Fruit fly (Drosophila melanogaster) whole organism, embryonic: Measurements from ENCODE around the gene CG10628.

Experiments
- Atf6 ChIP-seq: fragments of 200-800 bp; sonication (Bioruptor generic); IDR thresholded peaks from 2 replicates; pipeline ENCODE4 v1.3.6; 2022; ENCODE audit warnings: missing biosample characterization, missing genetic modification characterization
- CG10209 ChIP-seq: fragments of 200-800 bp; sonication (Bioruptor generic); optimal IDR thresholded peaks from 3 replicates; lab custom pipeline; 2017; ENCODE audit warnings: missing biosample characterization, mild to moderate bottlenecking, missing genetic modification characterization, missing genetic modification reagents
- CG1024 ChIP-seq: fragments of 200-800 bp; sonication (Bioruptor generic); IDR thresholded peaks from 2 replicates; pipeline ENCODE4 v1.3.6; 2022; ENCODE audit warnings: missing biosample characterization, missing genetic modification characterization
- CG10543 ChIP-seq: fragments of 200-800 bp; sonication (Bioruptor generic); optimal IDR thresholded peaks from 3 replicates; lab custom pipeline; 2017; ENCODE audit warnings: missing biosample characterization, mild to moderate bottlenecking, missing genetic modification characterization, moderate library complexity
- CG11398 ChIP-seq: fragments of 200-800 bp; sonication (Bioruptor generic); optimal IDR thresholded peaks from 2 replicates; lab custom pipeline; 2016; ENCODE audit warnings: missing biosample characterization, missing genetic modification characterization
- CG12391 ChIP-seq: fragments of 200-800 bp; sonication (Bioruptor generic); optimal IDR thresholded peaks from 3 replicates; lab custom pipeline; 2018; ENCODE audit warnings: missing biosample characterization, mild to moderate bottlenecking, missing genetic modification characterization, moderate library complexity
- CG12744 ChIP-seq: fragments of 200-800 bp; sonication (Bioruptor generic); optimal IDR thresholded peaks from 2 replicates; lab custom pipeline; 2016; ENCODE audit warnings: missing biosample characterization, missing genetic modification characterization
- CG13424 ChIP-seq: fragments of 200-800 bp; sonication (Bioruptor generic); optimal IDR thresholded peaks from 2 replicates; lab custom pipeline; 2019; ENCODE audit warnings: missing biosample characterization, mild to moderate bottlenecking, missing genetic modification characterization, moderate library complexity
- CG15073 ChIP-seq: fragments of 200-800 bp; sonication (Bioruptor generic); optimal IDR thresholded peaks from 2 replicates; lab custom pipeline; 2016; ENCODE audit warnings: missing biosample characterization, missing genetic modification characterization
- CG1602 ChIP-seq: fragments of 200-800 bp; sonication (Bioruptor generic); optimal IDR thresholded peaks from 3 replicates; lab custom pipeline; 2016; ENCODE audit warnings: missing biosample characterization, missing genetic modification characterization
- CG16813 ChIP-seq: fragments of 200-800 bp; sonication (Bioruptor generic); IDR thresholded peaks from 3 replicates; pipeline ENCODE4 v1.3.6; 2022; ENCODE audit warnings: missing biosample characterization, missing genetic modification characterization; ENCODE audit not compliant: partially characterized antibody
- CG18011 ChIP-seq: fragments of 200-800 bp; sonication (Bioruptor generic); optimal IDR thresholded peaks from 2 replicates; lab custom pipeline; 2017; ENCODE audit warnings: missing biosample characterization, missing genetic modification characterization, mild to moderate bottlenecking, moderate library complexity, missing genotype
- CG2199 ChIP-seq: fragments of 200-800 bp; sonication (Bioruptor generic); IDR thresholded peaks from 3 replicates; pipeline ENCODE4 v1.3.6; 2022; ENCODE audit warnings: missing biosample characterization, missing genetic modification characterization
- CG2202 ChIP-seq: fragments of 200-800 bp; sonication (Bioruptor generic); optimal IDR thresholded peaks from 2 replicates; lab custom pipeline; 2018; ENCODE audit warnings: missing biosample characterization, mild to moderate bottlenecking, missing genetic modification characterization
- CG30431 ChIP-seq: fragments of 200-800 bp; sonication (Bioruptor generic); optimal IDR thresholded peaks from 2 replicates; lab custom pipeline; 2017; ENCODE audit warnings: missing biosample characterization, missing genetic modification characterization
- CG3281 ChIP-seq: fragments of 200-800 bp; sonication (Bioruptor generic); optimal IDR thresholded peaks from 3 replicates; lab custom pipeline; 2017; ENCODE audit warnings: missing biosample characterization, mild to moderate bottlenecking, missing genetic modification characterization
- CG33557 ChIP-seq: fragments of 200-800 bp; sonication (Bioruptor generic); optimal IDR thresholded peaks from 2 replicates; lab custom pipeline; 2019; ENCODE audit warnings: missing biosample characterization, mild to moderate bottlenecking, missing genetic modification characterization, moderate library complexity
- CG43689 ChIP-seq: fragments of 200-800 bp; sonication (Bioruptor generic); IDR thresholded peaks from 2 replicates; pipeline ENCODE4 v1.3.6; 2022; ENCODE audit warnings: missing biosample characterization, missing genetic modification characterization
- CG4707 ChIP-seq: fragments of 200-800 bp; sonication (Bioruptor generic); optimal IDR thresholded peaks from 2 replicates; lab custom pipeline; 2018; ENCODE audit warnings: missing biosample characterization, mild to moderate bottlenecking, missing genetic modification characterization, moderate library complexity
- CG6175 ChIP-seq: fragments of 200-800 bp; sonication (Bioruptor generic); IDR thresholded peaks from 3 replicates; pipeline ENCODE4 v1.3.6; 2022; ENCODE audit warnings: missing biosample characterization, missing genetic modification characterization
- CG6765 ChIP-seq: fragments of 200-800 bp; sonication (Bioruptor generic); optimal IDR thresholded peaks from 3 replicates; lab custom pipeline; 2017; ENCODE audit warnings: missing biosample characterization, mild to moderate bottlenecking, missing genetic modification characterization
- CG8944 ChIP-seq: fragments of 200-800 bp; sonication (Bioruptor generic); optimal IDR thresholded peaks from 3 replicates; lab custom pipeline; 2016; ENCODE audit warnings: missing biosample characterization, missing genetic modification characterization
- Dll ChIP-seq: fragments of 200-800 bp; sonication (Bioruptor generic); IDR thresholded peaks from 4 replicates; pipeline ENCODE4 v1.3.6; 2022; ENCODE audit warnings: missing biosample characterization, missing genetic modification characterization; ENCODE audit not compliant: partially characterized antibody
- Dref ChIP-seq: fragments of 200-800 bp; sonication (Bioruptor generic); IDR thresholded peaks from 2 replicates; pipeline ENCODE4 v1.3.6; 2022; ENCODE audit warnings: missing biosample characterization, missing genetic modification characterization
- Gsc ChIP-seq: fragments of 200-800 bp; sonication (Bioruptor generic); IDR thresholded peaks from 2 replicates; pipeline ENCODE4 v1.3.6; 2022; ENCODE audit warnings: missing biosample characterization, missing genetic modification characterization
- HLH54F ChIP-seq: fragments of 200-800 bp; sonication (Bioruptor generic); optimal IDR thresholded peaks from 3 replicates; lab custom pipeline; 2016; ENCODE audit warnings: missing biosample characterization, missing genetic modification characterization
- Lhr ChIP-seq: fragments of 200-800 bp; sonication (Bioruptor generic); optimal IDR thresholded peaks from 3 replicates; lab custom pipeline; 2017; ENCODE audit warnings: mild to moderate bottlenecking, missing biosample characterization, missing genetic modification reagents, missing genetic modification characterization
- Max ChIP-seq: fragments of 200-800 bp; sonication (Bioruptor generic); optimal IDR thresholded peaks from 2 replicates; lab custom pipeline; 2016; ENCODE audit warnings: missing biosample characterization, mild to moderate bottlenecking, missing genetic modification characterization
- ara ChIP-seq: fragments of 200-800 bp; sonication (Bioruptor generic); IDR thresholded peaks from 2 replicates; pipeline ENCODE4 v1.3.6; 2022; ENCODE audit warnings: missing biosample characterization, missing genetic modification characterization
- bbx ChIP-seq: fragments of 200-800 bp; sonication (Bioruptor generic); IDR thresholded peaks from 2 replicates; pipeline ENCODE4 v1.3.6; 2022; ENCODE audit warnings: missing biosample characterization, missing genetic modification characterization; ENCODE audit not compliant: partially characterized antibody
- bcd ChIP-seq: fragments of 200-800 bp; sonication (Bioruptor generic); optimal IDR thresholded peaks from 2 replicates; lab custom pipeline; 2017; ENCODE audit warnings: missing biosample characterization, mild to moderate bottlenecking, missing genetic modification characterization
- btn ChIP-seq: fragments of 200-800 bp; sonication (Bioruptor generic); optimal IDR thresholded peaks from 2 replicates; lab custom pipeline; 2016; ENCODE audit warnings: missing biosample characterization, missing genetic modification characterization
- chif ChIP-seq, 2 experiments: fragments of 200-800 bp; sonication (Bioruptor generic); optimal IDR thresholded peaks; 3 replicates each; lab custom pipeline; 2016; ENCODE audit warnings: missing biosample characterization in 2 of 2, missing genetic modification characterization in 2 of 2
- ci ChIP-seq: fragments of 200-800 bp; sonication (Bioruptor generic); IDR thresholded peaks from 3 replicates; pipeline ENCODE4 v1.3.6; 2022; ENCODE audit warnings: missing biosample characterization, missing genetic modification characterization
- crc ChIP-seq: fragments of 200-800 bp; sonication (Bioruptor generic); optimal IDR thresholded peaks from 2 replicates; lab custom pipeline; 2016; ENCODE audit warnings: missing biosample characterization, missing genetic modification characterization
- danr ChIP-seq: fragments of 200-800 bp; sonication (Bioruptor generic); IDR thresholded peaks from 2 replicates; pipeline ENCODE4 v1.3.6; 2022; ENCODE audit warnings: missing biosample characterization, missing genetic modification characterization
- ftz-f1 ChIP-seq: fragments of 200-800 bp; sonication (Bioruptor generic); optimal IDR thresholded peaks from 2 replicates; lab custom pipeline; 2016; ENCODE audit warnings: missing biosample characterization, missing genetic modification characterization
- gem ChIP-seq: fragments of 200-800 bp; sonication (Bioruptor generic); optimal IDR thresholded peaks from 2 replicates; lab custom pipeline; 2019; ENCODE audit warnings: missing biosample characterization, mild to moderate bottlenecking, missing genetic modification characterization, moderate library complexity
- jing ChIP-seq: fragments of 200-800 bp; sonication (Bioruptor generic); optimal IDR thresholded peaks from 2 replicates; lab custom pipeline; 2018; ENCODE audit warnings: missing biosample characterization, mild to moderate bottlenecking, missing genetic modification characterization
- kah ChIP-seq: fragments of 200-800 bp; sonication (Bioruptor generic); optimal IDR thresholded peaks from 2 replicates; lab custom pipeline; 2018; ENCODE audit warnings: missing biosample characterization, mild to moderate bottlenecking, missing genetic modification characterization
- pan ChIP-seq, 4 experiments: fragments of >200 bp in 3 of 4; fragments of 200-800 bp in 1 of 4; sonication (Bioruptor generic) in 1 of 4; optimal IDR thresholded peaks in 3 of 4; IDR thresholded peaks in 1 of 4; 2 replicates each; pipeline versions ENCODE4 v1.3.6 to Lab custom; 2017 to 2022; ENCODE audit warnings: missing biosample characterization in 2 of 4, missing genetic modification characterization in 2 of 4, mixed read lengths in 1 of 4
- rib ChIP-seq: fragments of 200-800 bp; sonication (Bioruptor generic); IDR thresholded peaks from 2 replicates; pipeline ENCODE4 v1.3.6; 2022; ENCODE audit warnings: missing biosample characterization, missing genetic modification characterization
- sr ChIP-seq: fragments of 200-800 bp; sonication (Bioruptor generic); IDR thresholded peaks from 3 replicates; pipeline ENCODE4 v1.3.6; 2022; ENCODE audit warnings: missing biosample characterization, missing genetic modification characterization
- sug ChIP-seq: fragments of 200-800 bp; optimal IDR thresholded peaks from 2 replicates; lab custom pipeline; 2019; ENCODE audit warnings: missing biosample characterization, mild to moderate bottlenecking, missing genetic modification characterization, moderate library complexity
- tio ChIP-seq: fragments of 200-800 bp; sonication (Bioruptor generic); optimal IDR thresholded peaks from 2 replicates; lab custom pipeline; 2017; ENCODE audit warnings: missing biosample characterization, missing genetic modification characterization, inconsistent platforms
- tna ChIP-seq: fragments of 200-800 bp; sonication (Bioruptor generic); IDR thresholded peaks from 2 replicates; pipeline ENCODE4 v1.3.6; 2022; ENCODE audit warnings: missing biosample characterization, missing genetic modification characterization; ENCODE audit not compliant: partially characterized antibody
- tup ChIP-seq: fragments of 200-800 bp; sonication (Bioruptor generic); optimal IDR thresholded peaks from 2 replicates; lab custom pipeline; 2016; ENCODE audit warnings: missing biosample characterization, mild to moderate bottlenecking, missing genetic modification characterization, moderate library complexity
- zfh2 ChIP-seq: fragments of 200-800 bp; sonication (Bioruptor generic); optimal IDR thresholded peaks from 2 replicates; lab custom pipeline; 2016; ENCODE audit warnings: missing biosample characterization, missing genetic modification characterization

CG10628 gene

DNA sequence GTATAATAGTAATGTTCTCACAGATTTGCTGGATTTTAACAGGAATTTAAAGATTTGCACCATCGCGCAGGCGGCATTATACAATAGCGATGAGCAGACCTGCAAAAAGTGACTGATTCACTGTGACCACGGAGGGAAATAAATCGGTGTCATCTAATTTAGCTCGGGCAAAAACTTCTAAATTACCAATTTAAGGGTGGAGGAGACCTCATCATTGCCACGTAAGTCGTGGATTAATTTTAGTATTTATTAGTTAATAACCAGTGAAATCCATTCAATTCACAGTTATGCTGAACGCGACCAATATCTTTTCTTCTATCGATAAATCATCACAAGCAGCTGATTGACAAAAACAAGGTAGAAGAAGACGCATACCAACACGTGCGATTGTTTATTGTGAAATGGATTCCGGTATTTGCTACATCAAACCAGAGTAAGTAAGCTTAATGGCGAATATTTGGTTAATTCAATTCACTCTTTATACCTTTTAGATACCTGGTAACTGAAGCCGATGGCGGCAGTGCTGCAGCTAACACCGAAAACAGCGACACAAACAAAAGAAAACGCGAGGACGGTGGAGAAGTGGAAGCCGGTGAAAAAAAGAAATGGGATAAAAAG, at the start of gene CG10628, which contains the start of gene Dus3 (continued):
- TF ChIP-seq CG11398 (peak; percentile 87), CG12391 (tag; lab: Kevin White, UChicago) (peak; percentile 93), tup (GFP tag; lab: Kevin White, UChicago) (peak; percentile 51), ara (GFP tag; lab: Robert Waterston, UW) (peak; percentile 93), crc (GFP tag; lab: Kevin White, UChicago) (peak; percentile 83), tna (GFP tag; lab: Robert Waterston, UW) (no peak), CG2202 (peak; percentile 67), sug (peak; percentile 91), bbx (GFP tag; lab: Robert Waterston, UW) (peak; percentile 26; the same call in 1 of the 2 replicates), ci (GFP tag; lab: Robert Waterston, UW) (peak; percentile 93), CG1602 (peak; percentile 90), Dll (GFP tag; lab: Robert Waterston, UW) (peak; percentile 77), CG18011 (GFP tag; lab: Kevin White, UChicago) (peak; percentile 80), CG10543 (GFP tag; lab: Kevin White, UChicago) (peak; percentile 88), gem (tag; lab: Kevin White, UChicago) (peak; percentile 95), CG6175 (GFP tag; lab: Robert Waterston, UW) (peak; percentile 71; the same call in 2 of the 3 replicates), chif (GFP tag; optimal IDR thresholded peaks at IDR 0.05; lab: Kevin White, UChicago) (peak; percentile 87 to 90), CG3281 (GFP tag; lab: Kevin White, UChicago) (peak; percentile 91), tio (GFP tag; lab: Kevin White, UChicago) (no peak), CG6765 (peak; percentile 66), CG4707 (GFP tag; lab: Kevin White, UChicago) (peak; percentile 50), bcd (GFP tag; lab: Kevin White, UChicago) (peak; percentile 90), danr (GFP tag; lab: Robert Waterston, UW) (peak; percentile 83), CG1024 (GFP tag; lab: Robert Waterston, UW) (peak; percentile 78), zfh2 (peak; percentile 95), CG43689 (peak; percentile 59; the same call in 1 of the 2 replicates), rib (GFP tag; lab: Robert Waterston, UW) (peak; percentile 94), Atf6 (GFP tag; lab: Robert Waterston, UW) (peak; percentile 89), sr (GFP tag; lab: Robert Waterston, UW) (peak; percentile 58; the same call in 2 of the 3 replicates), CG2199 (peak; percentile 94), CG15073 (GFP tag; lab: Kevin White, UChicago) (no peak), Dref (peak; percentile 66), CG16813 (GFP tag; lab: Robert Waterston, UW) (peak; percentile 63; the same call in 2 of the 3 replicates), CG12744 (GFP tag; lab: Kevin White, UChicago) (peak; percentile 75), btn (GFP tag; lab: Kevin White, UChicago) (peak; percentile 80), CG10209 (GFP tag; lab: Kevin White, UChicago) (peak; percentile 88), CG13424 (tag; lab: Kevin White, UChicago) (peak; percentile 92), jing (GFP tag; lab: Kevin White, UChicago) (peak; percentile 83), CG33557 (peak; percentile 73), pan (optimal IDR thresholded peaks at IDR 0.05; lab: Kevin White, UChicago) (no peak), pan (GFP tag; optimal IDR thresholded peaks at IDR 0.05 in 1 of 2, IDR thresholded peaks at IDR 0.05 in 1 of 2) (peak in 1 of 2 experiments; percentile 95), Gsc (GFP tag; lab: Robert Waterston, UW) (peak; percentile 78), CG30431 (GFP tag; lab: Kevin White, UChicago) (peak; percentile 85), ftz-f1 (GFP tag; lab: Kevin White, UChicago) (peak; percentile 37), Lhr (GFP tag; lab: Kevin White, UChicago) (peak; percentile 65), kah (GFP tag; lab: Kevin White, UChicago) (peak; percentile 71), CG8944 (peak; percentile 82), HLH54F (peak; percentile 96), Max (peak; percentile 97)
